Worm (Caenorhabditis elegans): ENCODE data around the gene srw-56.

Gene srw-56

DNA sequence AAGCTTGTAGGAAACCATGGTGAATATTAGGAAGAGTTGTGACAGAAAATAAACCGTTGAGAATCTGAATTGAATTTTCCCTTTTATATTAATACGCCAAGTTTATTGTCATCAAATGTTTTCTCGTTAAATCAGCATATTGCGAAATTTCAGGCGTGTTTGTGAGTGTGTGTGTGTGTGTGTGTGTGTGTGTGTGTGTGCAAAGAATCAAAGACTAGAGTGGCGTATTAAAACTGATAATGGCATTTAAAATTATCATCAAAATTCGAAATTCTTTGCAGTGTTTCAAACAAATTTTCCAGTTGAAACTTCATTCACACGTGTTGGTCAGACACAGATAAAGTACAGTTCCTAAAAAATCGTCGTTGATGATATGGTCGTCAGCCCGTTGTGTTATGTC is 36.7 kb downstream of the srw-56 start, which contains the start of gene gst-38:
TSS of gene gst-38 (minus strand) at position 152 of the 400 bp plus-strand sequence.
- no peak for TF ChIP-seq pha-4 (tag; optimal IDR thresholded peaks at IDR 0.05)
- TF ChIP-seq ceh-45 (GFP tag; IDR thresholded peaks at IDR 0.05), result no peak
- no peak for TF ChIP-seq gmeb-2 (tag; optimal IDR thresholded peaks at IDR 0.05)
- no peak for TF ChIP-seq ceh-6 (GFP tag; optimal IDR thresholded peaks at IDR 0.05)
- TF ChIP-seq pqm-1 (tag; optimal IDR thresholded peaks at IDR 0.05), result no peak
- TF ChIP-seq lim-6 (tag; optimal IDR thresholded peaks at IDR 0.05), result no peak
- no peak for TF ChIP-seq F13H6.1 (tag; optimal IDR thresholded peaks at IDR 0.05)
- TF ChIP-seq hlh-8 (tag; optimal IDR thresholded peaks at IDR 0.05), result no peak
- TF ChIP-seq nhr-11 (tag; optimal IDR thresholded peaks at IDR 0.05), result no peak
- TF ChIP-seq che-1 (tag; optimal IDR thresholded peaks at IDR 0.05), result no peak
- no peak for TF ChIP-seq mec-3 (tag; optimal IDR thresholded peaks at IDR 0.05; ENCODE audit: borderline replicate concordance)
- no peak for TF ChIP-seq unc-55 (GFP tag; optimal IDR thresholded peaks at IDR 0.05)
- TF ChIP-seq ceh-14 (tag; optimal IDR thresholded peaks at IDR 0.05), result no peak
- no peak for TF ChIP-seq ceh-48 (tag; optimal IDR thresholded peaks at IDR 0.05)
- no peak for TF ChIP-seq ceh-24 (tag; optimal IDR thresholded peaks at IDR 0.05)
- TF ChIP-seq ceh-9 (tag; optimal IDR thresholded peaks at IDR 0.05), result no peak
- no peak for TF ChIP-seq hlh-13 (GFP tag; optimal IDR thresholded peaks at IDR 0.05)
- no peak for TF ChIP-seq fkh-10 (GFP tag; optimal IDR thresholded peaks at IDR 0.05)
- TF ChIP-seq fax-1 (tag; optimal IDR thresholded peaks at IDR 0.05), result no peak
- TF ChIP-seq tbx-7 (tag; optimal IDR thresholded peaks at IDR 0.05), result no peak

DNA sequence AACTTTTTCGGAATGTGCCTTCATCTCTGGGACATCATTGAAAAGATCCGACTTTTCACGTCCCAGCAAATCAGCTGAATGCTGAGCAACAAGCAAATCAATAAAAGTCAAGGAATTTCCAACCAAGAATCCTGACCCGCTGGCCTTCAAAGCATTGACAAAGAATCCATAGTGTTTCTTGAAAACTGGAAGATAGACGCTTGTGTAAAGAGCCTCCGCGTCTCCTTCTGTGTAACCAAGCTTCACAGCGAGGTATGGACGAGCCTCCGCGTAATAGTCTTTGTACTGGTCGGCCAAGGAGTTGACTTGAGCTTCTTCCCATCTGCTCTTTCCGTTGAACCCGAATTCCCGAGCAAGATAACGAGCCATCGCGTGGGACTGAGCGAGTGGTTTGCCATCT is 37.4 kb downstream of the srw-56 start:
- TF ChIP-seq ceh-6 (GFP tag; optimal IDR thresholded peaks at IDR 0.05) (no peak), pag-3 (tag; optimal IDR thresholded peaks at IDR 0.05; ENCODE audit: borderline replicate concordance) (no peak), ceh-31 (tag; optimal IDR thresholded peaks at IDR 0.05) (no peak), ceh-24 (tag; optimal IDR thresholded peaks at IDR 0.05) (no peak), unc-42 (tag; optimal IDR thresholded peaks at IDR 0.05) (no peak), tbx-2 (tag; optimal IDR thresholded peaks at IDR 0.05) (no peak), zip-5 (tag; optimal IDR thresholded peaks at IDR 0.05) (no peak), nhr-11 (tag; optimal IDR thresholded peaks at IDR 0.05) (no peak), elt-4 (tag; optimal IDR thresholded peaks at IDR 0.05) (no peak), nhr-232 (tag; optimal IDR thresholded peaks at IDR 0.05) (no peak), tbx-7 (tag; optimal IDR thresholded peaks at IDR 0.05) (no peak), unc-86 (tag; optimal IDR thresholded peaks at IDR 0.05) (no peak), ceh-45 (GFP tag; IDR thresholded peaks at IDR 0.05) (no peak), odd-2 (tag; optimal IDR thresholded peaks at IDR 0.05) (no peak), K02D7.2 (tag; optimal IDR thresholded peaks at IDR 0.05) (no peak), F13H6.1 (tag; optimal IDR thresholded peaks at IDR 0.05) (no peak), ceh-19 (GFP tag; optimal IDR thresholded peaks at IDR 0.05) (no peak)

DNA sequence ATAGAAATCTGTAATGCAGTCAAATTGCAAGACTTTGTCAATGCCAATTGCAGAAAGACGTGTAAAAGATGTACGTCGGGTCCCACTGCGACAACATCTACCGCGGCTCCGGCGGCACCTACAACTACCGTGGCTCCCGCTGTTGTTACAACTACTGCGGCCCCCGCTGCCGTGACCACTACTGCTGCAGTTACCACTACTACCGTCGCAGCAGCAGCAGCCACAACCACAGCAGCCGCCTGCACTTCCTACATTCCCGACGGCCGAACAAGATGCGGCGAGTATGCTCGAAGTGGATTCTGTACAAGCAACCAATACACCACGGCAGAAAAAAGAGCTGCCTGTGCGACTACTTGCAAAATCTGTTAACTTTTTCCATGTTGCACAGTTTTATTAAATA is 37.9 kb downstream of the srw-56 start:
- TF ChIP-seq pros-1 (tag; optimal IDR thresholded peaks at IDR 0.05) (no peak), ceh-9 (tag; optimal IDR thresholded peaks at IDR 0.05) (no peak), fkh-6 (tag; optimal IDR thresholded peaks at IDR 0.05) (no peak), unc-3 (GFP tag; conservative IDR thresholded peaks at IDR 0.05) (no peak), unc-3 (tag; optimal IDR thresholded peaks at IDR 0.05) (no peak), K09A11.1 (tag; optimal IDR thresholded peaks at IDR 0.05; ENCODE audit: insufficient read depth) (no peak), madf-2 (tag; optimal IDR thresholded peaks at IDR 0.05) (no peak), nfya-1 (tag; optimal IDR thresholded peaks at IDR 0.05) (no peak), C38D4.7 (GFP tag; optimal IDR thresholded peaks at IDR 0.05) (no peak), ceh-24 (tag; optimal IDR thresholded peaks at IDR 0.05) (no peak), sox-4 (tag; optimal IDR thresholded peaks at IDR 0.05) (no peak), pat-9 (tag; optimal IDR thresholded peaks at IDR 0.05) (no peak), fkh-10 (GFP tag; optimal IDR thresholded peaks at IDR 0.05) (no peak), hlh-6 (tag; optimal IDR thresholded peaks at IDR 0.05) (no peak), ceh-48 (tag; optimal IDR thresholded peaks at IDR 0.05) (no peak), ceh-22 (tag; optimal IDR thresholded peaks at IDR 0.05) (no peak)

All from whole organism, late embryonic.